Worm (Caenorhabditis elegans) whole organism, L4/young adult: ENCODE data around the gene srg-17.

ENCODE experiments used
- W03F9.2 ChIP-seq: fragments of 150-350 bp; optimal IDR thresholded peaks from 2 replicates; lab custom pipeline; 2014; ENCODE audit warnings: missing biosample characterization, missing genetic modification characterization
- dao-5 ChIP-seq: sonication (generic microtip); optimal IDR thresholded peaks from 2 replicates; lab custom pipeline; 2016; ENCODE audit warnings: missing genotype, missing genetic modification characterization, moderate library complexity, missing compliant biosample characterization
- him-1 ChIP-seq: sonication (generic microtip); optimal IDR thresholded peaks from 2 replicates; lab custom pipeline; 2016; ENCODE audit warnings: missing genotype, missing genetic modification reagents, missing genetic modification characterization, missing compliant biosample characterization

DNA sequence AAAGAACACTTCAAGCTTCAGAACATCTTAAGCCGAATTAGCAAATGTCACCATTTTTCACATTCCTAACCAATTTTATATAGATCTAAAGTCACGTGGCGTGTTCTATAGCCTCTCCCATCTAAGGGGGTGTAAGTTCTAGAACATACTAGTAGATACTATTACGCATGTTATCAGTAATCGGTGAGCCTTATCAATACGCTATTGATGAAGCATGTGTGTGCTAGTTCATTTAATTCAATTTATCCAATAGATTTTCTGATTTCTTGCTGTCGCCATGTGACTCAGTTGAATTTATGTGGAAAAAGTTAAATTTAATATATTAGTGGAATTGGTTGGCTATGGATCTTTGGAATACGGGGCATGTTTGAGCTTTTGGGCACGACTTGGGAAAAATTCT lies 33.0 kb downstream of the srg-17 start:
- TF ChIP-seq him-1 (tag; lab: Kevin White, UChicago): no peak
- TF ChIP-seq dao-5 (tag; lab: Kevin White, UChicago): no peak
- TF ChIP-seq W03F9.2 (tag; lab: Kevin White, UChicago): no peak
